Fruit fly (Drosophila melanogaster): ENCODE results near the gene CG17650.

- TF ChIP-seq tai (GFP tag; optimal IDR thresholded peaks at IDR 0.05) = no peak
- TF ChIP-seq usp (GFP tag; optimal IDR thresholded peaks at IDR 0.05) = no peak
These were observed 15.1 kb downstream of the CG17650 start for dm6 chr2L:1743800-1744199.

Data from whole organism, wandering third instar larva.